Worm (Caenorhabditis elegans): Measurements from ENCODE around the gene pgph-1.

Gene pgph-1

ce11 chrV:5778216-5778615 lies 24.9 kb upstream of the pgph-1 start (continued):
- peak; percentile 26; the same call in 1 of the 2 replicates for TF ChIP-seq rcor-1 (GFP tag; IDR thresholded peaks at IDR 0.05)
- TF ChIP-seq madf-6 (GFP tag; IDR thresholded peaks at IDR 0.05), result peak; percentile 54

- TF ChIP-seq efl-1 (GFP tag; optimal IDR thresholded peaks at IDR 0.05) (peak; percentile 63), D2030.7 (GFP tag; IDR thresholded peaks at IDR 0.05) (peak; percentile 99), madf-8 (GFP tag; conservative IDR thresholded peaks at IDR 0.05) (peak; percentile 86), C17E4.6 (GFP tag; IDR thresholded peaks at IDR 0.05) (peak; percentile 89), B0019.2 (GFP tag; conservative IDR thresholded peaks at IDR 0.05) (peak; percentile 88), F49E8.2 (tag; optimal IDR thresholded peaks at IDR 0.05; ENCODE audit: insufficient read depth) (peak; percentile 56), ceh-58 (GFP tag; IDR thresholded peaks at IDR 0.05) (0 out of 2 replicates have a peak, but pooled peaks have one; percentile 10), bed-2 (GFP tag; IDR thresholded peaks at IDR 0.05) (peak; percentile 82), ceh-100 (GFP tag; IDR thresholded peaks at IDR 0.05) (peak; percentile 96), mcd-1 (GFP tag; IDR thresholded peaks at IDR 0.05) (peak; percentile 98), lin-54 (GFP tag; optimal IDR thresholded peaks at IDR 0.05) (peak; percentile 56), lin-40 (tag; optimal IDR thresholded peaks at IDR 0.05) (peak; percentile 43), Y56A3A.18 (GFP tag; IDR thresholded peaks at IDR 0.05) (peak; percentile 76; the same call in 1 of the 2 replicates), attf-6 (GFP tag; IDR thresholded peaks at IDR 0.05) (peak; percentile 77), ztf-25 (GFP tag; IDR thresholded peaks at IDR 0.05) (peak; percentile 77), cebp-1 (GFP tag; IDR thresholded peaks at IDR 0.05) (peak; percentile 88), cebp-1 (tag; optimal IDR thresholded peaks at IDR 0.05) (peak; percentile 52), Y53F4B.3 (GFP tag; IDR thresholded peaks at IDR 0.05) (peak; percentile 77), ztf-18 (tag; optimal IDR thresholded peaks at IDR 0.05) (peak; percentile 28), xnd-1 (tag; optimal IDR thresholded peaks at IDR 0.05) (peak; percentile 45), tbp1 (GFP tag; optimal IDR thresholded peaks at IDR 0.05) (peak; percentile 49), cebp-2 (GFP tag; IDR thresholded peaks at IDR 0.05) (peak; percentile 84; the same call in 1 of the 2 replicates), attf-3 (GFP tag; conservative IDR thresholded peaks at IDR 0.05) (peak; percentile 82), ceh-91 (GFP tag; IDR thresholded peaks at IDR 0.05) (peak; percentile 93), hmg-20 (GFP tag; IDR thresholded peaks at IDR 0.05) (peak; percentile 69; the same call in 1 of the 2 replicates), lin-26 (GFP tag; IDR thresholded peaks at IDR 0.05) (peak; percentile 86), snpc-3.4 (tag; optimal IDR thresholded peaks at IDR 0.05) (peak; percentile 29), dox-1 (GFP tag; IDR thresholded peaks at IDR 0.05) (peak; percentile 98), ztf-28 (GFP tag; IDR thresholded peaks at IDR 0.05) (peak; percentile 97), madf-3 (GFP tag; IDR thresholded peaks at IDR 0.05) (peak; percentile 91), rcor-1 (GFP tag; IDR thresholded peaks at IDR 0.05) (peak; percentile 94), hmg-1.2 (GFP tag; IDR thresholded peaks at IDR 0.05) (peak; percentile 96), dpl-1 (GFP tag; optimal IDR thresholded peaks at IDR 0.05) (peak; percentile 47), ZK185.1 (tag; optimal IDR thresholded peaks at IDR 0.05; ENCODE audit: poor library complexity, severe bottlenecking) (peak; percentile 6), tlf-1 (GFP tag; optimal IDR thresholded peaks at IDR 0.05) (peak; percentile 12), Y95B8A.8 (GFP tag; IDR thresholded peaks at IDR 0.05) (peak; percentile 95), egl-44 (GFP tag; IDR thresholded peaks at IDR 0.05) (peak; percentile 85), Y53G8AR.9 (GFP tag; conservative IDR thresholded peaks at IDR 0.05) (peak; percentile 94), egl-18 (GFP tag; IDR thresholded peaks at IDR 0.05) (0 out of 2 replicates have a peak, but pooled peaks have one; percentile 73), ekl-4 (GFP tag; IDR thresholded peaks at IDR 0.05) (peak; percentile 93), Y79H2A.3 (GFP tag; conservative IDR thresholded peaks at IDR 0.05) (peak; percentile 88), hsf-1 (GFP tag; IDR thresholded peaks at IDR 0.05) (peak; percentile 78), Y67H2A.10 (GFP tag; conservative IDR thresholded peaks at IDR 0.05) (peak; percentile 83), F33H1.4 (GFP tag; IDR thresholded peaks at IDR 0.05) (peak; percentile 79), let-526 (GFP tag; IDR thresholded peaks at IDR 0.05) (peak; percentile 92)
Measured at ce11 chrV:5776941-5777340, 23.6 kb upstream of the pgph-1 start, which contains the start of gene F44E7.4. Gene F44E7.4 (minus strand): TSS chrV:5776953.

All from whole organism, young adult.